Worm (Caenorhabditis elegans) whole organism, L1 larva: ENCODE results near the gene K07C5.2.

Experiments
- C04F5.9 ChIP-seq: sonication (generic microtip); optimal IDR thresholded peaks from 2 replicates; lab custom pipeline; 2016; ENCODE audit warnings: missing genetic modification characterization, missing compliant biosample characterization
- aly-2 ChIP-seq: fragments of 150-350 bp; optimal IDR thresholded peaks from 2 replicates; lab custom pipeline; 2014; ENCODE audit warnings: missing biosample characterization, missing genetic modification characterization
- ama-1 ChIP-seq: fragments of 150-350 bp; optimal IDR thresholded peaks from 2 replicates; lab custom pipeline; 2014
- blmp-1 ChIP-seq: fragments of 150-350 bp; optimal IDR thresholded peaks from 2 replicates; lab custom pipeline; 2014; ENCODE audit warnings: missing biosample characterization, missing genetic modification characterization
- ceh-63 ChIP-seq: fragments of 200-800 bp; sonication (Bioruptor generic); optimal IDR thresholded peaks from 2 replicates; lab custom pipeline; 2018; ENCODE audit warnings: mild to moderate bottlenecking, missing genetic modification characterization, missing compliant biosample characterization
- ceh-90 ChIP-seq: sonication (generic microtip); optimal IDR thresholded peaks from 2 replicates; lab custom pipeline; 2016; ENCODE audit warnings: missing genetic modification characterization, missing compliant biosample characterization
- efl-1 ChIP-seq, 4 experiments: fragments of 150-350 bp; optimal IDR thresholded peaks in 3 of 4; peaks in 1 of 4; 1 replicate in 1 of 4; 2 replicates in 3 of 4; lab custom pipeline; 2014; ENCODE audit warnings: missing biosample characterization in 2 of 4, missing genetic modification characterization in 2 of 4, missing genetic modification reagents in 2 of 4
- egl-13 ChIP-seq: sonication (generic microtip); optimal IDR thresholded peaks from 2 replicates; lab custom pipeline; 2016; ENCODE audit warnings: missing genotype, missing genetic modification reagents, missing genetic modification characterization, missing compliant biosample characterization
- egl-27 ChIP-seq, 2 experiments: fragments of 150-350 bp in 1 of 2; sonication (generic microtip); optimal IDR thresholded peaks; 3 replicates each; lab custom pipeline; 2017 to 2018; ENCODE audit warnings: missing biosample characterization in 2 of 2, missing genetic modification characterization in 2 of 2, missing genetic modification reagents in 2 of 2
- elt-3 ChIP-seq, 6 experiments: fragments of 150-350 bp in 1 of 6; sonication (generic microtip); optimal IDR thresholded peaks; 2 replicates each; lab custom pipeline; 2017 to 2018; ENCODE audit warnings: missing biosample characterization in 6 of 6, missing genetic modification characterization in 6 of 6, inconsistent platforms in 1 of 6
- ets-5 ChIP-seq: fragments of 200-800 bp; sonication (Bioruptor generic); IDR thresholded peaks from 2 replicates; pipeline ENCODE4 v1.3.6; 2022; ENCODE audit warnings: missing genetic modification characterization, missing compliant biosample characterization
- fkh-10 ChIP-seq: sonication (generic microtip); optimal IDR thresholded peaks from 2 replicates; lab custom pipeline; 2017; ENCODE audit warnings: missing biosample characterization, missing genetic modification reagents, missing genetic modification characterization
- hlh-17 ChIP-seq: fragments of 200-800 bp; sonication (Bioruptor generic); optimal IDR thresholded peaks from 2 replicates; lab custom pipeline; 2018; ENCODE audit warnings: missing genetic modification characterization, mild to moderate bottlenecking, missing compliant biosample characterization, moderate library complexity, borderline replicate concordance
- isw-1 ChIP-seq: fragments of 200-800 bp; sonication (Bioruptor generic); IDR thresholded peaks from 2 replicates; pipeline ENCODE4 v1.3.6; 2022; ENCODE audit warnings: missing genetic modification characterization, missing compliant biosample characterization
- lin-14 ChIP-seq: fragments of 200-800 bp; sonication (Bioruptor generic); optimal IDR thresholded peaks from 2 replicates; lab custom pipeline; 2018; ENCODE audit warnings: mild to moderate bottlenecking, missing genetic modification characterization, moderate library complexity, missing compliant biosample characterization
- lin-35 ChIP-seq, 2 experiments: fragments of 150-350 bp; optimal IDR thresholded peaks; 2 replicates each; lab custom pipeline; 2014; ENCODE audit warnings: missing biosample characterization in 2 of 2, missing genetic modification characterization in 2 of 2, missing genetic modification reagents in 2 of 2
- lir-3 ChIP-seq: sonication (generic microtip); optimal IDR thresholded peaks from 2 replicates; lab custom pipeline; 2016; ENCODE audit warnings: mild to moderate bottlenecking, missing genetic modification characterization, moderate library complexity, missing compliant biosample characterization; ENCODE audit not compliant: poor library complexity
- mdl-1 ChIP-seq, 2 experiments: fragments of 150-350 bp; optimal IDR thresholded peaks; 2 replicates each; lab custom pipeline; 2014 to 2017; ENCODE audit warnings: missing biosample characterization in 2 of 2, missing genetic modification characterization in 2 of 2, inconsistent platforms in 1 of 2
- mep-1 ChIP-seq: fragments of 150-350 bp; optimal IDR thresholded peaks from 2 replicates; lab custom pipeline; 2014; ENCODE audit warnings: missing biosample characterization, missing genetic modification characterization
- nhr-19 ChIP-seq: fragments of 200-800 bp; sonication (Bioruptor generic); conservative IDR thresholded peaks from 2 replicates; pipeline ENCODE4 v1.3.6; 2022; ENCODE audit warnings: missing genetic modification characterization, missing compliant biosample characterization
- nhr-47 ChIP-seq: sonication (generic microtip); optimal IDR thresholded peaks from 2 replicates; lab custom pipeline; 2016; ENCODE audit warnings: mild to moderate bottlenecking, missing genetic modification characterization, moderate library complexity, missing compliant biosample characterization
- nhr-71 ChIP-seq: sonication (generic microtip); optimal IDR thresholded peaks from 2 replicates; lab custom pipeline; 2016; ENCODE audit warnings: mild to moderate bottlenecking, missing genetic modification characterization, moderate library complexity, missing compliant biosample characterization
- nhr-77 ChIP-seq: fragments of 150-350 bp; optimal IDR thresholded peaks from 2 replicates; lab custom pipeline; 2014; ENCODE audit warnings: missing biosample characterization, missing genetic modification characterization
- nhr-84 ChIP-seq: sonication (generic microtip); optimal IDR thresholded peaks from 2 replicates; lab custom pipeline; 2017; ENCODE audit warnings: missing biosample characterization, missing genetic modification characterization
- nhr-85 ChIP-seq: sonication (generic microtip); peaks from one replicate; lab custom pipeline; 2016; ENCODE audit warnings: missing genetic modification characterization, inconsistent platforms, missing compliant biosample characterization
- pqm-1 ChIP-seq: sonication (generic microtip); optimal IDR thresholded peaks from 3 replicates; lab custom pipeline; 2017; ENCODE audit warnings: missing biosample characterization, missing genetic modification characterization
- snpc-4 ChIP-seq: fragments of 150-350 bp; optimal IDR thresholded peaks from 2 replicates; lab custom pipeline; 2014; ENCODE audit warnings: missing biosample characterization, missing genetic modification characterization
- snu-23 ChIP-seq: sonication (generic microtip); optimal IDR thresholded peaks from 2 replicates; lab custom pipeline; 2016; ENCODE audit warnings: missing genetic modification characterization, missing compliant biosample characterization
- sptf-1 ChIP-seq: fragments of 150-350 bp; optimal IDR thresholded peaks from 2 replicates; lab custom pipeline; 2014; ENCODE audit warnings: missing biosample characterization, missing genetic modification characterization
- sup-37 ChIP-seq: fragments of 200-800 bp; sonication (Bioruptor generic); optimal IDR thresholded peaks from 2 replicates; lab custom pipeline; 2018; ENCODE audit warnings: mild to moderate bottlenecking, missing genetic modification characterization, missing compliant biosample characterization
- tlp-1 ChIP-seq: fragments of 150-350 bp; optimal IDR thresholded peaks from 2 replicates; lab custom pipeline; 2014; ENCODE audit warnings: missing biosample characterization, missing genetic modification characterization
- unc-130 ChIP-seq: fragments of 150-350 bp; optimal IDR thresholded peaks from 2 replicates; lab custom pipeline; 2017; ENCODE audit warnings: missing biosample characterization, missing genetic modification characterization, inconsistent platforms
- unc-86 ChIP-seq: sonication (generic microtip); optimal IDR thresholded peaks from 2 replicates; lab custom pipeline; 2016; ENCODE audit warnings: missing genetic modification characterization, missing compliant biosample characterization
- unc-98 ChIP-seq: fragments of 200-800 bp; sonication (Bioruptor generic); IDR thresholded peaks from 2 replicates; pipeline ENCODE4 v1.3.6; 2022; ENCODE audit warnings: missing genetic modification characterization, missing compliant biosample characterization
- zag-1 ChIP-seq: fragments of 150-350 bp; optimal IDR thresholded peaks from 2 replicates; lab custom pipeline; 2014; ENCODE audit warnings: missing biosample characterization, missing genetic modification characterization
- ztf-11 ChIP-seq, 2 experiments: sonication (generic microtip); optimal IDR thresholded peaks; 2 replicates each; lab custom pipeline; 2016 to 2017; ENCODE audit warnings: missing genetic modification characterization in 2 of 2, missing biosample characterization in 1 of 2, missing compliant biosample characterization in 1 of 2

The K07C5.2 gene

DNA sequence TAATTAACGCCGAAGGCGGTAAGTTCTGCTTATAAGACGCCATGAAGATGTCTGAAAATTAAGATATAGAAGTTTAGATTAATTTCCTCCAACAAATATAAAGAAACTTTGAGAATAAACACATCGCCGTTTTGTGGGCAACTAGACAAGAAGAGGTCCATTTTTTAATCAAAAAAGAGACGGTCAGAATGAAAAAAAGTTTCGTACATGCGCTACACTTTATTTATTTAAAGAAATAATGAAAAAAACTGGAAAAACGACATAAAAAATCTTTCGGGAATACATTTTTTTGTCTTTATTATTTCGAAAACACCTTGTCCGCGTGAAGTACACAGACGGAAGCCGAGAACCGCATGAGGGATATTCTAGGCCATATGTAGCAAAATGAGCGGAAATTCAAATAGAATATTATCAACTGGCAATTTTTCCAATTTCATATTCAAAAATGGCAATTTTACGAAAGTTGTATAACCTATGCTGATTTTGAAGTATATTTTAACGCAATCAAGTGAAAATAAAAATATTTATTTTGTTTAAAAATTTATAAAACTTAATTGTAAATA lies 16.6 kb downstream of the K07C5.2 start, which contains the start of gene sluh-7 (continued):
- TF ChIP-seq snu-23 (GFP tag; lab: Kevin White, UChicago), result peak; percentile 87
- peak in 1 of 2 experiments; percentile 96 for TF ChIP-seq ztf-11 (tag; optimal IDR thresholded peaks at IDR 0.05; lab: Kevin White, UChicago)
- peak; percentile 63 for TF ChIP-seq sup-37 (GFP tag; lab: Kevin White, UChicago)
- no peak for TF ChIP-seq ets-5 (GFP tag; lab: Robert Waterston, UW)
- peak; percentile 80 to 95 for TF ChIP-seq efl-1 (optimal IDR thresholded peaks at IDR 0.05; lab: Kevin White, UChicago)
- peak; percentile 95 to 99 for TF ChIP-seq efl-1 (GFP tag; optimal IDR thresholded peaks at IDR 0.05 in 1 of 2; lab: Kevin White, UChicago)
- no peak for TF ChIP-seq fkh-10 (GFP tag; lab: Kevin White, UChicago)
- peak; percentile 93 for TF ChIP-seq mep-1 (tag; lab: Kevin White, UChicago)
- TF ChIP-seq ceh-63 (GFP tag; lab: Kevin White, UChicago), result no peak
- peak; percentile 94 for TF ChIP-seq nhr-71
- peak; percentile 26 for TF ChIP-seq snpc-4 (tag; lab: Kevin White, UChicago)
- no peak for TF ChIP-seq pqm-1 (tag; lab: Kevin White, UChicago)
- TF ChIP-seq nhr-19 (GFP tag; lab: Robert Waterston, UW), result peak; percentile 87
- TF ChIP-seq egl-13 (tag; lab: Kevin White, UChicago), result peak; percentile 91
- peak; percentile 85 for TF ChIP-seq unc-98 (GFP tag; lab: Robert Waterston, UW)
- peak; percentile 38 for TF ChIP-seq nhr-77 (tag; lab: Kevin White, UChicago)
- TF ChIP-seq zag-1 (tag; lab: Kevin White, UChicago), result no peak
- peak; percentile 81 for TF ChIP-seq lin-14 (GFP tag; lab: Kevin White, UChicago)
- TF ChIP-seq nhr-47, result peak; percentile 93
- TF ChIP-seq ama-1 (lab: Kevin White, UChicago), result no peak
- peak; percentile 82 for TF ChIP-seq unc-86
- TF ChIP-seq unc-130 (tag; lab: Kevin White, UChicago), result peak; percentile 71
- no peak for TF ChIP-seq hlh-17 (GFP tag; lab: Kevin White, UChicago)
- TF ChIP-seq aly-2 (tag; lab: Kevin White, UChicago), result peak; percentile 24
- no peak for TF ChIP-seq sptf-1 (tag; lab: Kevin White, UChicago)
- peak; percentile 96 for TF ChIP-seq ceh-90 (tag; lab: Kevin White, UChicago)
- peak in 2 of 6 experiments; percentile 54 to 71 for TF ChIP-seq elt-3 (tag; optimal IDR thresholded peaks at IDR 0.05; lab: Kevin White, UChicago)
- TF ChIP-seq isw-1 (GFP tag; lab: Robert Waterston, UW), result peak; percentile 82
- TF ChIP-seq C04F5.9 (tag; lab: Kevin White, UChicago), result peak; percentile 79
- peak; percentile 95 for TF ChIP-seq nhr-85 (tag; lab: Kevin White, UChicago)
- peak; percentile 97 for TF ChIP-seq lir-3
- TF ChIP-seq egl-27 (tag; optimal IDR thresholded peaks at IDR 0.05; lab: Kevin White, UChicago), result no peak
- no peak for TF ChIP-seq nhr-84 (tag; lab: Kevin White, UChicago)
- TF ChIP-seq, all 84 proteins: peak for 60

ce11 chrV:10357467-10357953 lies 18.2 kb downstream of the K07C5.2 start, which contains the start of gene ceeh-2:
ceeh-2 (minus strand) TSS chrV:10357903.
- peak in 1 of 2 experiments; percentile 27 for TF ChIP-seq lin-35 (GFP tag; optimal IDR thresholded peaks at IDR 0.05; lab: Kevin White, UChicago)
- TF ChIP-seq efl-1 (optimal IDR thresholded peaks at IDR 0.05; lab: Kevin White, UChicago), result no peak
- peak in 1 of 2 experiments; percentile 80 for TF ChIP-seq efl-1 (GFP tag; optimal IDR thresholded peaks at IDR 0.05 in 1 of 2; lab: Kevin White, UChicago)
- TF ChIP-seq mdl-1 (tag; optimal IDR thresholded peaks at IDR 0.05; lab: Kevin White, UChicago), result no peak
- TF ChIP-seq, all 84 proteins: peak for 2

- no peak for TF ChIP-seq nhr-84 (tag; lab: Kevin White, UChicago)
- peak; percentile 49 for TF ChIP-seq blmp-1 (tag; lab: Kevin White, UChicago)
- TF ChIP-seq tlp-1 (tag; lab: Kevin White, UChicago), result no peak
Observed at ce11 chrV:10358238-10358637, 18.9 kb downstream of the K07C5.2 start, which contains the start of gene ttll-15. ttll-15 (plus strand) TSS chrV:10358538.
